Fruit fly (Drosophila melanogaster) whole organism, adult: ENCODE results near the gene Ance-2.

Experiments used
- CG11617 ChIP-seq: fragments of 200-800 bp; sonication (Bioruptor generic); optimal IDR thresholded peaks from 2 replicates; lab custom pipeline; 2017; ENCODE audit warnings: mild to moderate bottlenecking, missing biosample characterization, missing genetic modification reagents, missing genetic modification characterization
- CG12768 ChIP-seq: fragments of 200-800 bp; sonication (Bioruptor generic); optimal IDR thresholded peaks from 2 replicates; lab custom pipeline; 2017; ENCODE audit warnings: missing biosample characterization, missing genetic modification characterization, mild to moderate bottlenecking, moderate library complexity, missing genetic modification reagents
- CG1620 ChIP-seq: fragments of 200-800 bp; sonication (Bioruptor generic); optimal IDR thresholded peaks from 2 replicates; lab custom pipeline; 2016; ENCODE audit warnings: missing biosample characterization, missing genetic modification characterization
- CG33017 ChIP-seq: fragments of 200-800 bp; sonication (Bioruptor generic); optimal IDR thresholded peaks from 2 replicates; lab custom pipeline; 2018; ENCODE audit warnings: missing biosample characterization, mild to moderate bottlenecking, missing genetic modification characterization, moderate library complexity
- CG7045 ChIP-seq: fragments of 200-800 bp; sonication (Bioruptor generic); optimal IDR thresholded peaks from 2 replicates; lab custom pipeline; 2017; ENCODE audit warnings: missing biosample characterization, mild to moderate bottlenecking, missing genetic modification characterization
- CG7101 ChIP-seq: fragments of 200-800 bp; sonication (Bioruptor generic); optimal IDR thresholded peaks from 2 replicates; lab custom pipeline; 2018; ENCODE audit warnings: missing biosample characterization, mild to moderate bottlenecking, missing genetic modification characterization, moderate library complexity
- Clk ChIP-seq: fragments of 200-800 bp; sonication (Bioruptor generic); optimal IDR thresholded peaks from 2 replicates; lab custom pipeline; 2017; ENCODE audit warnings: missing biosample characterization, missing genetic modification characterization
- Hr96 ChIP-seq: fragments of 200-800 bp; sonication (Bioruptor generic); optimal IDR thresholded peaks from 2 replicates; lab custom pipeline; 2016; ENCODE audit warnings: missing biosample characterization, missing genetic modification characterization
- Mnt ChIP-seq: fragments of 200-800 bp; sonication (Bioruptor generic); optimal IDR thresholded peaks from 2 replicates; lab custom pipeline; 2016; ENCODE audit warnings: missing biosample characterization, mild to moderate bottlenecking, missing genetic modification characterization
- cic ChIP-seq: fragments of 200-800 bp; sonication (Bioruptor generic); optimal IDR thresholded peaks from 2 replicates; lab custom pipeline; 2017; ENCODE audit warnings: missing biosample characterization, mild to moderate bottlenecking, missing genetic modification characterization, moderate library complexity
- kay ChIP-seq: fragments of 200-800 bp; sonication (Bioruptor generic); peaks from one replicate; lab custom pipeline; 2016; ENCODE audit warnings: missing biosample characterization, missing genetic modification characterization, borderline replicate concordance
- ovo ChIP-seq: fragments of 200-800 bp; sonication (Bioruptor generic); optimal IDR thresholded peaks from 2 replicates; lab custom pipeline; 2016; ENCODE audit warnings: missing biosample characterization, missing genetic modification characterization
- pad ChIP-seq: fragments of 200-800 bp; sonication (Bioruptor generic); optimal IDR thresholded peaks from 3 replicates; lab custom pipeline; 2017; ENCODE audit warnings: missing biosample characterization, missing genetic modification characterization, mild to moderate bottlenecking, moderate library complexity, missing genetic modification reagents

dm6 chr2L:13911783-13912182 is 2.6 kb downstream of the Ance-2 start, which contains the start of gene Acyp:
- TF ChIP-seq CG33017 (no peak), CG12768 (GFP tag; lab: Kevin White, UChicago) (no peak), CG7101 (no peak), CG11617 (no peak), CG7045 (GFP tag; lab: Kevin White, UChicago) (no peak), kay (no peak), pad (GFP tag; lab: Kevin White, UChicago) (no peak), Clk (GFP tag; lab: Kevin White, UChicago) (no peak), CG1620 (GFP tag; lab: Kevin White, UChicago) (no peak), cic (GFP tag; lab: Kevin White, UChicago) (no peak), Hr96 (GFP tag; lab: Kevin White, UChicago) (no peak), ovo (GFP tag; lab: Kevin White, UChicago) (no peak), Mnt (GFP tag; lab: Kevin White, UChicago) (no peak)
